Worm (Caenorhabditis elegans) whole organism, L3 larva: ENCODE results near the gene tiar-2.

ENCODE experiments used
- R02D3.7 ChIP-seq: fragments of 150-350 bp; optimal IDR thresholded peaks from 2 replicates; lab custom pipeline; 2014; ENCODE audit warnings: missing biosample characterization, missing genetic modification characterization
- ZK546.5 ChIP-seq: sonication (generic microtip); optimal IDR thresholded peaks from 2 replicates; lab custom pipeline; 2017; ENCODE audit warnings: missing biosample characterization, missing genetic modification characterization
- aly-2 ChIP-seq: fragments of 150-350 bp; optimal IDR thresholded peaks from 2 replicates; lab custom pipeline; 2014; ENCODE audit warnings: missing biosample characterization, missing genetic modification characterization
- ama-1 ChIP-seq: fragments of 150-350 bp; optimal IDR thresholded peaks from 2 replicates; lab custom pipeline; 2018
- ceh-28 ChIP-seq: fragments of 150-350 bp; optimal IDR thresholded peaks from 2 replicates; lab custom pipeline; 2014; ENCODE audit warnings: missing biosample characterization, missing genetic modification reagents, missing genetic modification characterization
- daf-12 ChIP-seq: fragments of 150-350 bp; optimal IDR thresholded peaks from 2 replicates; lab custom pipeline; 2014; ENCODE audit warnings: missing biosample characterization, missing genetic modification reagents, missing genetic modification characterization
- egl-27 ChIP-seq: sonication (generic microtip); optimal IDR thresholded peaks from 4 replicates; lab custom pipeline; 2017; ENCODE audit warnings: missing biosample characterization, missing genetic modification reagents, missing genetic modification characterization
- egl-5 ChIP-seq: fragments of 150-350 bp; optimal IDR thresholded peaks from 2 replicates; lab custom pipeline; 2017; ENCODE audit warnings: missing biosample characterization, missing genetic modification reagents, missing genetic modification characterization, inconsistent platforms
- elt-2 ChIP-seq: sonication (generic microtip); optimal IDR thresholded peaks from 2 replicates; lab custom pipeline; 2016; ENCODE audit warnings: missing genetic modification reagents, mild to moderate bottlenecking, missing genetic modification characterization, missing compliant biosample characterization
- elt-3 ChIP-seq, 3 experiments: fragments of 150-350 bp in 1 of 3; sonication (generic microtip) in 2 of 3; optimal IDR thresholded peaks; 2 replicates in 2 of 3; 4 replicates in 1 of 3; lab custom pipeline; 2014 to 2017; ENCODE audit warnings: missing biosample characterization in 3 of 3, missing genetic modification characterization in 3 of 3
- fkh-10 ChIP-seq: sonication (generic microtip); optimal IDR thresholded peaks from 2 replicates; lab custom pipeline; 2017; ENCODE audit warnings: missing biosample characterization, missing genetic modification reagents, missing genetic modification characterization
- fos-1 ChIP-seq: fragments of 150-350 bp; optimal IDR thresholded peaks from 2 replicates; lab custom pipeline; 2014; ENCODE audit warnings: missing biosample characterization, missing genetic modification characterization
- hmg-11 ChIP-seq: sonication (generic microtip); optimal IDR thresholded peaks from 2 replicates; lab custom pipeline; 2016; ENCODE audit warnings: missing genetic modification characterization, missing compliant biosample characterization
- jun-1 ChIP-seq: fragments of 150-350 bp; optimal IDR thresholded peaks from 2 replicates; lab custom pipeline; 2014; ENCODE audit warnings: missing biosample characterization, missing genetic modification reagents, missing genetic modification characterization
- lin-15B ChIP-seq: fragments of 150-350 bp; optimal IDR thresholded peaks from 2 replicates; lab custom pipeline; 2014; ENCODE audit warnings: missing biosample characterization, missing genetic modification characterization
- lin-39 ChIP-seq: fragments of 150-350 bp; optimal IDR thresholded peaks from 2 replicates; lab custom pipeline; 2018; ENCODE audit warnings: missing biosample characterization, missing genetic modification reagents, missing genetic modification characterization
- lsy-12 ChIP-seq: sonication (generic microtip); optimal IDR thresholded peaks from 2 replicates; lab custom pipeline; 2016; ENCODE audit warnings: mild to moderate bottlenecking, missing genetic modification characterization, missing compliant biosample characterization
- mdl-1 ChIP-seq: fragments of 150-350 bp; optimal IDR thresholded peaks from 2 replicates; lab custom pipeline; 2014; ENCODE audit warnings: missing biosample characterization, missing genetic modification characterization
- mml-1 ChIP-seq: fragments of 150-350 bp; sonication (generic microtip); optimal IDR thresholded peaks from 3 replicates; lab custom pipeline; 2014; ENCODE audit warnings: missing biosample characterization, missing genetic modification characterization
- nfya-1 ChIP-seq: sonication (generic microtip); optimal IDR thresholded peaks from 2 replicates; lab custom pipeline; 2017; ENCODE audit warnings: missing genetic modification characterization, mild to moderate bottlenecking, missing compliant biosample characterization, antibody characterized with exemption, moderate library complexity; ENCODE audit not compliant: insufficient read depth
- nhr-11 ChIP-seq: fragments of 150-350 bp; optimal IDR thresholded peaks from 2 replicates; lab custom pipeline; 2014; ENCODE audit warnings: missing biosample characterization, missing genetic modification characterization
- nhr-12 ChIP-seq: fragments of 150-350 bp; optimal IDR thresholded peaks from 2 replicates; lab custom pipeline; 2014; ENCODE audit warnings: missing biosample characterization, missing genetic modification characterization
- nhr-237 ChIP-seq: fragments of 150-350 bp; optimal IDR thresholded peaks from 2 replicates; lab custom pipeline; 2014; ENCODE audit warnings: missing biosample characterization, missing genetic modification characterization
- nhr-25 ChIP-seq: sonication (generic microtip); optimal IDR thresholded peaks from 2 replicates; lab custom pipeline; 2017; ENCODE audit warnings: missing biosample characterization, missing genetic modification characterization
- nhr-28 ChIP-seq: fragments of 150-350 bp; optimal IDR thresholded peaks from 2 replicates; lab custom pipeline; 2014; ENCODE audit warnings: missing biosample characterization, missing genetic modification characterization
- nhr-67 ChIP-seq: fragments of 150-350 bp; optimal IDR thresholded peaks from 2 replicates; lab custom pipeline; 2014; ENCODE audit warnings: missing biosample characterization, missing genetic modification characterization
- nhr-76 ChIP-seq: fragments of 150-350 bp; sonication (generic microtip); optimal IDR thresholded peaks from 5 replicates; lab custom pipeline; 2014; ENCODE audit warnings: missing biosample characterization, missing genetic modification characterization
- nhr-77 ChIP-seq: fragments of 150-350 bp; optimal IDR thresholded peaks from 2 replicates; lab custom pipeline; 2014; ENCODE audit warnings: missing biosample characterization, missing genetic modification characterization
- pha-4 ChIP-seq: fragments of 150-350 bp; optimal IDR thresholded peaks from 2 replicates; lab custom pipeline; 2014; ENCODE audit warnings: missing biosample characterization, missing genetic modification reagents, missing genetic modification characterization
- pqm-1 ChIP-seq: fragments of 150-350 bp; optimal IDR thresholded peaks from 2 replicates; lab custom pipeline; 2017; ENCODE audit warnings: missing biosample characterization, missing genetic modification characterization, inconsistent platforms
- skn-1 ChIP-seq: fragments of 150-350 bp; optimal IDR thresholded peaks from 2 replicates; lab custom pipeline; 2014; ENCODE audit warnings: missing biosample characterization, missing genetic modification characterization
- snpc-4 ChIP-seq: fragments of 150-350 bp; optimal IDR thresholded peaks from 2 replicates; lab custom pipeline; 2014; ENCODE audit warnings: missing biosample characterization, missing genetic modification characterization
- tbx-2 ChIP-seq: sonication (generic microtip); optimal IDR thresholded peaks from 2 replicates; lab custom pipeline; 2016; ENCODE audit warnings: mild to moderate bottlenecking, missing genetic modification characterization, missing compliant biosample characterization
- unc-62 ChIP-seq: fragments of 150-350 bp; sonication (generic microtip); optimal IDR thresholded peaks from 4 replicates; lab custom pipeline; 2014; ENCODE audit warnings: missing biosample characterization, missing genetic modification reagents, missing genetic modification characterization
- zag-1 ChIP-seq: fragments of 150-350 bp; optimal IDR thresholded peaks from 2 replicates; lab custom pipeline; 2014; ENCODE audit warnings: missing biosample characterization, missing genetic modification characterization
- ztf-4 ChIP-seq: fragments of 150-350 bp; optimal IDR thresholded peaks from 2 replicates; lab custom pipeline; 2014; ENCODE audit warnings: missing biosample characterization, missing genetic modification characterization

The tiar-2 gene

ce11 chrII:12805765-12806384, 37.4 kb downstream of the tiar-2 start:
- TF ChIP-seq hmg-11 (tag; lab: Kevin White, UChicago) = peak; percentile 79
- peak; percentile 72 for TF ChIP-seq nfya-1 (tag; lab: Kevin White, UChicago)
- TF ChIP-seq nhr-11 (tag; lab: Kevin White, UChicago) = no peak
- peak; percentile 21 for TF ChIP-seq pha-4
- TF ChIP-seq lin-15B (tag; lab: Kevin White, UChicago) = peak; percentile 79
- peak; percentile 29 for TF ChIP-seq ama-1 (lab: Kevin White, UChicago)
- TF ChIP-seq lin-39 (tag; lab: Kevin White, UChicago) = peak; percentile 58
- no peak for TF ChIP-seq zag-1
- no peak for TF ChIP-seq lsy-12 (tag; lab: Kevin White, UChicago)
- TF ChIP-seq egl-5 = peak; percentile 1

- TF ChIP-seq egl-5 (no peak), nhr-67 (no peak), elt-2 (tag; lab: Kevin White, UChicago) (peak; percentile 59), unc-62 (GFP tag; lab: Kevin White, UChicago) (no peak), hmg-11 (tag; lab: Kevin White, UChicago) (no peak), mml-1 (no peak), snpc-4 (no peak), aly-2 (tag; lab: Kevin White, UChicago) (no peak), pqm-1 (tag; lab: Kevin White, UChicago) (peak; percentile 28), zag-1 (no peak)
These were observed 38.2 kb downstream of the tiar-2 start, which contains the start of gene spds-1 for ce11 chrII:12806602-12807182. Gene spds-1, plus strand, starts transcription at chrII:12806899.

ce11 chrII:12808746-12809145, 40.3 kb downstream of the tiar-2 start:
- TF ChIP-seq tbx-2 (tag; lab: Kevin White, UChicago) (no peak), fkh-10 (no peak), jun-1 (tag; lab: Kevin White, UChicago) (no peak), ZK546.5 (tag; lab: Kevin White, UChicago) (no peak), nhr-12 (tag; lab: Kevin White, UChicago) (no peak), nfya-1 (tag; lab: Kevin White, UChicago) (no peak), nhr-11 (tag; lab: Kevin White, UChicago) (no peak)

DNA sequence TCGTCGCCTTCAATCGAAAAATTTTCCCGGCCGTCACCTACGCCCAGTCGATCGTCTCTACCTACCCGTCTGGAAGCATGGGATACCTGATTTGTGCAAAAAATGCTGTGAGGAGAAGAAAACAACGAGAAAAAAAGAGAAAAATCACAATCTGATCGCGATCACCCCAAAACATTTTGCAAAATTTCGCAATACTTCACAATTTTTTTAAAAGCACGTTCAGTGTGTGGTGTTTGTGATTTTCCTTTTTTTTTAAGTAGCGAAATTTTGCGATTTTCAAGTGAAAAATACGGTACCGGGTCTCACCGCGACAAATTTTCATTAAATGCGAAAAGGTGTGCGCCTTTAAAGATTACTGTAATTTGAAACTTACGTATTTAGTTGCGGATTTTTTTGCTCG, 41.2 kb downstream of the tiar-2 start:
- TF ChIP-seq egl-27 (tag; lab: Kevin White, UChicago) (no peak), pha-4 (no peak), nhr-67 (no peak), nhr-28 (tag; lab: Kevin White, UChicago) (no peak), elt-2 (tag; lab: Kevin White, UChicago) (no peak), ceh-28 (no peak), R02D3.7 (tag; lab: Kevin White, UChicago) (no peak), ZK546.5 (tag; lab: Kevin White, UChicago) (no peak), lin-39 (tag; lab: Kevin White, UChicago) (no peak), ztf-4 (tag; lab: Kevin White, UChicago) (no peak), nhr-77 (no peak), nhr-76 (tag; lab: Kevin White, UChicago) (no peak)

- TF ChIP-seq pha-4 (peak; percentile 14), pqm-1 (tag; lab: Kevin White, UChicago) (peak; percentile 5), elt-2 (tag; lab: Kevin White, UChicago) (peak; percentile 9), nhr-12 (tag; lab: Kevin White, UChicago) (no peak)
These were observed 42.2 kb downstream of the tiar-2 start, which contains the start of gene Y46G5A.20 for ce11 chrII:12810709-12811108. Gene Y46G5A.20, plus strand, starts transcription at chrII:12811009.

DNA sequence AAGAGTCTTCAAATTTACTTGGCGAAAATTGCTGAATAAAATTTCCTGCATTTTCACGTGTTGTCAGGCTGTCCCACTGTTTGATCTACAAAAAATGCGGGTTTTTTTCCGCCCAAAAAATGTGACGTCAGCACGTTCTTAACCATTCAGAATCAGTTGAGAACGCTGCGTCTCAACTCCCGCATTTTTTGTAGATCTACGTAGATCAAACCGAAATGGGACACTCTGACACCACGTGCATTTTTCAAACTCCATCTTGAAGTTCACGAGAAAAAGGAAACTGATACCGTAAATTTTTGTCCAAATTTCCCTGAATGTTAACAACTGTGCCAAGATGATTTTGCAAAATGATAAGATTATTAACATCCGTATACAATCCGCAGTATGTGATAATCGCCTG, 44.8 kb downstream of the tiar-2 start:
- TF ChIP-seq nhr-11 (tag; lab: Kevin White, UChicago) (no peak), skn-1 (tag; lab: Kevin White, UChicago) (no peak), aly-2 (tag; lab: Kevin White, UChicago) (no peak), snpc-4 (no peak), pha-4 (no peak), hmg-11 (tag; lab: Kevin White, UChicago) (no peak), zag-1 (no peak), mdl-1 (tag; lab: Kevin White, UChicago) (no peak), nhr-28 (tag; lab: Kevin White, UChicago) (no peak), nhr-237 (tag; lab: Kevin White, UChicago) (no peak), nfya-1 (tag; lab: Kevin White, UChicago) (no peak), fos-1 (tag; lab: Kevin White, UChicago) (no peak), nhr-25 (tag; lab: Kevin White, UChicago) (no peak), R02D3.7 (tag; lab: Kevin White, UChicago) (no peak), elt-3 (tag; optimal IDR thresholded peaks at IDR 0.05; lab: Kevin White, UChicago) (no peak), daf-12 (tag; lab: Kevin White, UChicago) (no peak)
